Fruit fly (Drosophila melanogaster): ENCODE results near the gene CG31528.

DNA sequence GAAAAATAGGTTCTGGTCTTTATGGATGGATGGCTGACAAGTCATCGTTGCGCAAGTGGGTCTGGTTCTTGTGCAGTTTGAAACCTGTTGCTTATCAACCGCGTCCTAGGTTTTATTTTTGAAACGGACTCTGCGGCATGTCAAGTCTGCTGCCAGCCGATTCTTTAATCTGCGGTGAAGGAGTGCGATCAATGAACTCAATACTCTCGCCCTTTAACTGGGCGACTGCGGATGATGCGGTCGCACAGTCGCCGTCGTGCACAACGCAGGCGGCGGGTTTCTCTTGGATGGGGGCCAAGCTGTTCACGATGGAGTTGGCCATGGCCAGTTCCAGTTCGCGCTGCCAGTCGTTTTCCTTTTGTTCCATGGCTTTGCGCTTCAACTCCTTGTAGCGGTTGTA is 8.9 kb upstream of the CG31528 start:
- TF ChIP-seq peb (GFP tag; IDR thresholded peaks at IDR 0.05) (no peak), tio (GFP tag; optimal IDR thresholded peaks at IDR 0.05) (no peak), sd (tag; optimal IDR thresholded peaks at IDR 0.05) (no peak), hth (optimal IDR thresholded peaks at IDR 0.05) (no peak), Drgx (GFP tag; IDR thresholded peaks at IDR 0.05) (no peak), CG7372 (GFP tag; IDR thresholded peaks at IDR 0.05) (no peak)
